Fruit fly (Drosophila melanogaster) whole organism, embryonic: Measurements from ENCODE around the gene CG15336.

Experiments
- Bteb2 ChIP-seq: fragments of 200-800 bp; sonication (Bioruptor generic); optimal IDR thresholded peaks from 2 replicates; lab custom pipeline; 2016; ENCODE audit warnings: missing biosample characterization, missing genetic modification characterization
- CG10147 ChIP-seq: fragments of 200-800 bp; sonication (Bioruptor generic); optimal IDR thresholded peaks from 2 replicates; lab custom pipeline; 2019; ENCODE audit warnings: missing biosample characterization, mild to moderate bottlenecking, missing genetic modification characterization, moderate library complexity
- CG10565 ChIP-seq: fragments of 200-800 bp; sonication (Bioruptor generic); optimal IDR thresholded peaks from 3 replicates; lab custom pipeline; 2016; ENCODE audit warnings: missing biosample characterization, mild to moderate bottlenecking, missing genetic modification characterization
- CG11695 ChIP-seq: fragments of 200-800 bp; sonication (Bioruptor generic); IDR thresholded peaks from 3 replicates; pipeline ENCODE4 v1.3.6; 2022; ENCODE audit warnings: missing biosample characterization, missing genetic modification characterization
- CG12299 ChIP-seq: fragments of 200-800 bp; sonication (Bioruptor generic); optimal IDR thresholded peaks from 2 replicates; lab custom pipeline; 2018; ENCODE audit warnings: missing biosample characterization, mild to moderate bottlenecking, missing genetic modification characterization
- CG14050 ChIP-seq: fragments of 200-800 bp; sonication (Bioruptor generic); IDR thresholded peaks from 3 replicates; pipeline ENCODE4 v1.3.6; 2022; ENCODE audit warnings: missing biosample characterization, missing genetic modification characterization
- CG14965 ChIP-seq: fragments of 200-800 bp; sonication (Bioruptor generic); optimal IDR thresholded peaks from 2 replicates; lab custom pipeline; 2016; ENCODE audit warnings: missing biosample characterization, missing genetic modification characterization, borderline replicate concordance
- CG15479 ChIP-seq: fragments of 200-800 bp; sonication (Bioruptor generic); optimal IDR thresholded peaks from 3 replicates; lab custom pipeline; 2019; ENCODE audit warnings: missing biosample characterization, mild to moderate bottlenecking, missing genetic modification characterization, moderate library complexity
- CG1602 ChIP-seq: fragments of 200-800 bp; sonication (Bioruptor generic); optimal IDR thresholded peaks from 3 replicates; lab custom pipeline; 2016; ENCODE audit warnings: missing biosample characterization, missing genetic modification characterization
- CG1603 ChIP-seq: fragments of 200-800 bp; sonication (Bioruptor generic); optimal IDR thresholded peaks from 2 replicates; lab custom pipeline; 2019; ENCODE audit warnings: missing biosample characterization, mild to moderate bottlenecking, missing genetic modification characterization, moderate library complexity
- CG16815 ChIP-seq: fragments of 200-800 bp; sonication (Bioruptor generic); optimal IDR thresholded peaks from 3 replicates; lab custom pipeline; 2017; ENCODE audit warnings: missing biosample characterization, mild to moderate bottlenecking, missing genetic modification characterization
- CG16863 ChIP-seq: fragments of 200-800 bp; sonication (Bioruptor generic); optimal IDR thresholded peaks from 3 replicates; lab custom pipeline; 2016; ENCODE audit warnings: missing biosample characterization, missing genetic modification characterization
- CG17361 ChIP-seq: fragments of 200-800 bp; sonication (Bioruptor generic); IDR thresholded peaks from 3 replicates; pipeline ENCODE4 v1.3.6; 2022; ENCODE audit warnings: missing biosample characterization, missing genetic modification characterization
- CG18599 ChIP-seq: fragments of 200-800 bp; sonication (Bioruptor generic); optimal IDR thresholded peaks from 3 replicates; lab custom pipeline; 2017; ENCODE audit warnings: missing biosample characterization, missing genetic modification characterization, mild to moderate bottlenecking, moderate library complexity, missing genetic modification reagents
- CG32532 ChIP-seq: fragments of 200-800 bp; sonication (Bioruptor generic); IDR thresholded peaks from 2 replicates; pipeline ENCODE4 v1.3.6; 2022; ENCODE audit warnings: missing biosample characterization, missing genetic modification characterization
- CG34422 ChIP-seq: fragments of 200-800 bp; sonication (Bioruptor generic); IDR thresholded peaks from 3 replicates; pipeline ENCODE4 v1.3.6; 2022; ENCODE audit warnings: missing biosample characterization, missing genetic modification characterization
- CG3995 ChIP-seq: fragments of 200-800 bp; sonication (Bioruptor generic); optimal IDR thresholded peaks from 3 replicates; lab custom pipeline; 2016; ENCODE audit warnings: missing biosample characterization, missing genetic modification characterization
- CG4424 ChIP-seq: fragments of 200-800 bp; sonication (Bioruptor generic); optimal IDR thresholded peaks from 3 replicates; lab custom pipeline; 2016; ENCODE audit warnings: missing biosample characterization, missing genetic modification characterization
- CG7745 ChIP-seq: fragments of 200-800 bp; sonication (Bioruptor generic); optimal IDR thresholded peaks from 2 replicates; lab custom pipeline; 2018; ENCODE audit warnings: missing biosample characterization, mild to moderate bottlenecking, missing genetic modification characterization, moderate library complexity
- CG8089 ChIP-seq: fragments of 200-800 bp; sonication (Bioruptor generic); optimal IDR thresholded peaks from 3 replicates; lab custom pipeline; 2016; ENCODE audit warnings: missing biosample characterization, missing genetic modification characterization
- Dip3 ChIP-seq: fragments of 200-800 bp; sonication (Bioruptor generic); optimal IDR thresholded peaks from 3 replicates; lab custom pipeline; 2016; ENCODE audit warnings: missing biosample characterization, missing genetic modification characterization
- Dref ChIP-seq: fragments of 200-800 bp; sonication (Bioruptor generic); IDR thresholded peaks from 2 replicates; pipeline ENCODE4 v1.3.6; 2022; ENCODE audit warnings: missing biosample characterization, missing genetic modification characterization
- ERR ChIP-seq: fragments of 200-800 bp; sonication (Bioruptor generic); optimal IDR thresholded peaks from 2 replicates; lab custom pipeline; 2016; ENCODE audit warnings: missing biosample characterization, missing genetic modification characterization
- HLH3B ChIP-seq: fragments of 200-800 bp; sonication (Bioruptor generic); IDR thresholded peaks from 2 replicates; pipeline ENCODE4 v1.3.6; 2022; ENCODE audit warnings: missing biosample characterization, missing genetic modification characterization
- HLH54F ChIP-seq: fragments of 200-800 bp; sonication (Bioruptor generic); optimal IDR thresholded peaks from 3 replicates; lab custom pipeline; 2016; ENCODE audit warnings: missing biosample characterization, missing genetic modification characterization
- HmgD ChIP-seq: fragments of 200-800 bp; sonication (Bioruptor generic); optimal IDR thresholded peaks from 3 replicates; lab custom pipeline; 2016; ENCODE audit warnings: missing biosample characterization, missing genetic modification characterization
- HmgZ ChIP-seq: fragments of 200-800 bp; sonication (Bioruptor generic); optimal IDR thresholded peaks from 2 replicates; lab custom pipeline; 2018; ENCODE audit warnings: missing biosample characterization, mild to moderate bottlenecking, missing genetic modification characterization
- Mes4 ChIP-seq: fragments of 200-800 bp; sonication (Bioruptor generic); optimal IDR thresholded peaks from 2 replicates; lab custom pipeline; 2016; ENCODE audit warnings: missing biosample characterization, missing genetic modification characterization
- Nf-YC ChIP-seq: fragments of 200-800 bp; optimal IDR thresholded peaks from 3 replicates; lab custom pipeline; 2019; ENCODE audit warnings: missing biosample characterization, mild to moderate bottlenecking, missing genetic modification characterization, moderate library complexity
- Sox102F ChIP-seq: fragments of 200-800 bp; sonication (Bioruptor generic); optimal IDR thresholded peaks from 2 replicates; lab custom pipeline; 2018; ENCODE audit warnings: missing biosample characterization, mild to moderate bottlenecking, missing genetic modification characterization, moderate library complexity
- ab ChIP-seq: fragments of 200-800 bp; sonication (Bioruptor generic); optimal IDR thresholded peaks from 2 replicates; lab custom pipeline; 2016; ENCODE audit warnings: missing biosample characterization, missing genetic modification characterization
- abd-A ChIP-seq: fragments of 200-800 bp; sonication (Bioruptor generic); optimal IDR thresholded peaks from 3 replicates; lab custom pipeline; 2019; ENCODE audit warnings: missing biosample characterization, mild to moderate bottlenecking, missing genetic modification characterization, moderate library complexity
- ac ChIP-seq: fragments of 200-800 bp; sonication (Bioruptor generic); optimal IDR thresholded peaks from 3 replicates; lab custom pipeline; 2017; ENCODE audit warnings: missing biosample characterization, mild to moderate bottlenecking, missing genetic modification characterization
- ap ChIP-seq: fragments of 200-800 bp; sonication (Bioruptor generic); IDR thresholded peaks from 2 replicates; pipeline ENCODE4 v1.3.6; 2022; ENCODE audit warnings: missing biosample characterization, missing genetic modification characterization
- bowl ChIP-seq: fragments of 200-800 bp; sonication (Bioruptor generic); IDR thresholded peaks from 2 replicates; pipeline ENCODE4 v1.3.6; 2022; ENCODE audit warnings: missing biosample characterization, missing genetic modification characterization
- ci ChIP-seq: fragments of 200-800 bp; sonication (Bioruptor generic); IDR thresholded peaks from 3 replicates; pipeline ENCODE4 v1.3.6; 2022; ENCODE audit warnings: missing biosample characterization, missing genetic modification characterization
- fd3F ChIP-seq: fragments of 200-800 bp; sonication (Bioruptor generic); optimal IDR thresholded peaks from 2 replicates; lab custom pipeline; 2018; ENCODE audit warnings: missing biosample characterization, mild to moderate bottlenecking, missing genetic modification characterization, moderate library complexity
- fd64A ChIP-seq: fragments of 200-800 bp; sonication (Bioruptor generic); optimal IDR thresholded peaks from 3 replicates; lab custom pipeline; 2018; ENCODE audit warnings: missing biosample characterization, mild to moderate bottlenecking, missing genetic modification characterization
- knrl ChIP-seq: fragments of 200-800 bp; sonication (Bioruptor generic); IDR thresholded peaks from 3 replicates; pipeline ENCODE4 v1.3.6; 2022; ENCODE audit warnings: missing biosample characterization, missing genetic modification characterization; ENCODE audit not compliant: partially characterized antibody
- lola ChIP-seq, 3 experiments: fragments of >200 bp in 2 of 3; fragments of 200-800 bp in 1 of 3; sonication (Bioruptor generic) in 1 of 3; optimal IDR thresholded peaks; 2 replicates each; lab custom pipeline; 2017 to 2019; ENCODE audit warnings: missing biosample characterization in 3 of 3, missing genetic modification characterization in 3 of 3, mild to moderate bottlenecking in 1 of 3, moderate library complexity in 1 of 3
- pfk ChIP-seq: fragments of 200-800 bp; sonication (Bioruptor generic); optimal IDR thresholded peaks from 2 replicates; lab custom pipeline; 2018; ENCODE audit warnings: missing biosample characterization, mild to moderate bottlenecking, missing genetic modification characterization, moderate library complexity
- ranshi ChIP-seq: fragments of 200-800 bp; sonication (Bioruptor generic); IDR thresholded peaks from 2 replicates; pipeline ENCODE4 v1.3.6; 2022; ENCODE audit warnings: missing biosample characterization, missing genetic modification characterization
- sim ChIP-seq: fragments of 200-800 bp; sonication (Bioruptor generic); IDR thresholded peaks from 2 replicates; pipeline ENCODE4 v1.3.6; 2022; ENCODE audit warnings: missing biosample characterization, missing genetic modification characterization
- slbo ChIP-seq: fragments of 200-800 bp; sonication (Bioruptor generic); IDR thresholded peaks from 2 replicates; pipeline ENCODE4 v1.3.6; 2022; ENCODE audit warnings: missing biosample characterization, missing genetic modification characterization
- sna ChIP-seq: fragments of 200-800 bp; sonication (Bioruptor generic); IDR thresholded peaks from 2 replicates; pipeline ENCODE4 v1.3.6; 2022; ENCODE audit warnings: missing biosample characterization, missing genetic modification characterization; ENCODE audit not compliant: partially characterized antibody
- sob ChIP-seq: fragments of 200-800 bp; sonication (Bioruptor generic); IDR thresholded peaks from 2 replicates; pipeline ENCODE4 v1.3.6; 2022; ENCODE audit warnings: missing biosample characterization, missing genetic modification characterization
- tgo ChIP-seq: fragments of 200-800 bp; sonication (Bioruptor generic); IDR thresholded peaks from 3 replicates; pipeline ENCODE4 v1.3.6; 2022; ENCODE audit warnings: missing biosample characterization, missing genetic modification characterization
- toy ChIP-seq: fragments of 200-800 bp; sonication (Bioruptor generic); IDR thresholded peaks from 2 replicates; pipeline ENCODE4 v1.3.6; 2022; ENCODE audit warnings: missing biosample characterization, missing genetic modification characterization
- zen ChIP-seq: fragments of 200-800 bp; sonication (Bioruptor generic); optimal IDR thresholded peaks from 3 replicates; lab custom pipeline; 2018; ENCODE audit warnings: missing biosample characterization, mild to moderate bottlenecking, missing genetic modification characterization, moderate library complexity
- zfh2 ChIP-seq: fragments of 200-800 bp; sonication (Bioruptor generic); optimal IDR thresholded peaks from 2 replicates; lab custom pipeline; 2016; ENCODE audit warnings: missing biosample characterization, missing genetic modification characterization

CG15336 gene

DNA sequence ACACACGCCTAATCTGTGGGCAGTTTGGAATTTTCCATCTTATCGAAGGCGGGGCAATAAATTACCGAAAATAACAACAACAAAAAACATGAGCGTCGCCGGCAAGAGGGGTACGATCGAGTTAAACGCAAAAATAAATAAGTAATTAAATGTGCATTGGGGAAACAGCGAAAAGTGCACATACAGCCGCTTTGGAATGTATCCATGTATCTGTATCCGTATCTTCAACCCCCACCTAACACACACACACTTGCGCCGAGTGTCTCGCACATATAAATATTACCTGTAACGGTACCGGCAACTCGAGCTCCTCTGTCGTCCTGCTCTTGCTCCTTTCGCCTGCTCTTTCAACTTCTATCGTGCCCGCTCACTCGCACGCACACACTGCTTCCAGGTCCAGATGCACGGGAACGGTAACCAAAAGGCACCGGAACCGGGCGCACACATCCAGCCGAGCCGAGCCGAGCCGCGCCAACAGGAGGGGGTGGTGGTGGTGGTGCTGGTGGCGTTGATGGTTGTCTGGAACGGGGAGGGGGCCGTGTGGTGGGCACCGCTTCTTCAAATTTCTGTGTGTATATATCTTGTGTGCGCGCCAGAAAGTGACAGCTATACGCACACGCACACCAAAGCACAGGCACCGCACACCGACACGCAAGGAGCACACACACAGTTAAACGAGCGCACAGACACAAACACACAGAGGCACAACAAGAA lies 6.2 kb upstream of the CG15336 start (continued):
- peak; percentile 11 for TF ChIP-seq HmgD (GFP tag; lab: Kevin White, UChicago)
- peak; percentile 23 for TF ChIP-seq HLH54F (GFP tag; lab: Kevin White, UChicago)
- no peak for TF ChIP-seq sim
- TF ChIP-seq zen (tag; lab: Kevin White, UChicago), result no peak
- no peak for TF ChIP-seq knrl (GFP tag; lab: Robert Waterston, UW)
- TF ChIP-seq CG1603 (tag; lab: Kevin White, UChicago), result peak; percentile 37
- TF ChIP-seq fd64A, result no peak
- TF ChIP-seq sna (GFP tag; lab: Robert Waterston, UW), result no peak
- peak; percentile 28 for TF ChIP-seq Dip3 (GFP tag; lab: Kevin White, UChicago)
- TF ChIP-seq CG12299 (tag; lab: Kevin White, UChicago), result peak; percentile 30
- TF ChIP-seq slbo (GFP tag; lab: Robert Waterston, UW), result peak; percentile 41; the same call in 1 of the 2 replicates
- TF ChIP-seq pfk (GFP tag; lab: Kevin White, UChicago), result peak; percentile 13
- TF ChIP-seq CG8089 (GFP tag; lab: Kevin White, UChicago), result peak; percentile 25
- TF ChIP-seq abd-A (tag; lab: Kevin White, UChicago), result peak; percentile 82
- no peak for TF ChIP-seq bowl (GFP tag; lab: Robert Waterston, UW)
- no peak for TF ChIP-seq HmgZ (tag; lab: Kevin White, UChicago)
- no peak for TF ChIP-seq ap (GFP tag; lab: Robert Waterston, UW)
- TF ChIP-seq CG7745 (tag; lab: Kevin White, UChicago), result no peak
- no peak for TF ChIP-seq CG16815 (GFP tag; lab: Kevin White, UChicago)
- no peak for TF ChIP-seq ERR (GFP tag; lab: Kevin White, UChicago)
- peak; percentile 24 for TF ChIP-seq zfh2 (GFP tag; lab: Kevin White, UChicago)
- TF ChIP-seq CG14050 (GFP tag; lab: Robert Waterston, UW), result no peak
- peak; percentile 25 for TF ChIP-seq CG32532 (GFP tag; lab: Robert Waterston, UW)
- TF ChIP-seq toy (GFP tag; lab: Robert Waterston, UW), result no peak
- no peak for TF ChIP-seq lola (GFP tag; optimal IDR thresholded peaks at IDR 0.05; lab: Kevin White, UChicago)
- no peak for TF ChIP-seq CG10147 (GFP tag; lab: Kevin White, UChicago)
- no peak for TF ChIP-seq tgo (GFP tag; lab: Robert Waterston, UW)
- 0 out of 3 replicates have a peak, but pooled peaks have one; percentile 48 for TF ChIP-seq ci (GFP tag; lab: Robert Waterston, UW)
- no peak for TF ChIP-seq ac (GFP tag; lab: Kevin White, UChicago)
- TF ChIP-seq ab (GFP tag; lab: Kevin White, UChicago), result no peak
- peak; percentile 30 for TF ChIP-seq Nf-YC (tag; lab: Kevin White, UChicago)
- TF ChIP-seq Dref, result peak; percentile 10; the same call in 1 of the 2 replicates
- no peak for TF ChIP-seq CG15479 (GFP tag; lab: Kevin White, UChicago)
- TF ChIP-seq Bteb2 (GFP tag; lab: Kevin White, UChicago), result no peak
- TF ChIP-seq CG34422, result peak; percentile 77; the same call in 2 of the 3 replicates
- TF ChIP-seq HLH3B, result no peak
- TF ChIP-seq ranshi (GFP tag; lab: Robert Waterston, UW), result peak; percentile 14; the same call in 1 of the 2 replicates
- peak; percentile 44 for TF ChIP-seq CG18599 (GFP tag; lab: Kevin White, UChicago)
- no peak for TF ChIP-seq sob (GFP tag; lab: Robert Waterston, UW)
- TF ChIP-seq CG17361, result peak; percentile 31; the same call in 1 of the 3 replicates
- TF ChIP-seq CG11695 (GFP tag; lab: Robert Waterston, UW), result peak; percentile 40; the same call in 1 of the 3 replicates
- peak; percentile 11 for TF ChIP-seq Sox102F (GFP tag; lab: Kevin White, UChicago)
- no peak for TF ChIP-seq CG1602 (GFP tag; lab: Kevin White, UChicago)
- TF ChIP-seq fd3F (GFP tag; lab: Kevin White, UChicago), result no peak
- TF ChIP-seq CG16863 (GFP tag; lab: Kevin White, UChicago), result peak; percentile 22
- no peak for TF ChIP-seq CG14965 (GFP tag; lab: Kevin White, UChicago)
- no peak for TF ChIP-seq CG3995 (GFP tag; lab: Kevin White, UChicago)
- no peak for TF ChIP-seq Mes4 (GFP tag; lab: Kevin White, UChicago)
- TF ChIP-seq CG10565, result no peak
- no peak for TF ChIP-seq CG4424 (GFP tag; lab: Kevin White, UChicago)
